Fruit fly (Drosophila melanogaster) whole organism, embryonic: ENCODE results near the gene Sf3b6.

Experiments used
- Atf3 ChIP-seq: fragments of 200-800 bp; sonication (Bioruptor generic); optimal IDR thresholded peaks from 3 replicates; lab custom pipeline; 2016; ENCODE audit warnings: missing biosample characterization, missing genetic modification characterization
- BtbVII ChIP-seq: fragments of 200-800 bp; sonication (Bioruptor generic); optimal IDR thresholded peaks from 3 replicates; lab custom pipeline; 2017; ENCODE audit warnings: missing biosample characterization, mild to moderate bottlenecking, missing genetic modification characterization
- CG10147 ChIP-seq: fragments of 200-800 bp; sonication (Bioruptor generic); optimal IDR thresholded peaks from 2 replicates; lab custom pipeline; 2019; ENCODE audit warnings: missing biosample characterization, mild to moderate bottlenecking, missing genetic modification characterization, moderate library complexity
- CG10431 ChIP-seq: fragments of 200-800 bp; sonication (Bioruptor generic); optimal IDR thresholded peaks from 3 replicates; lab custom pipeline; 2018; ENCODE audit warnings: missing biosample characterization, mild to moderate bottlenecking, missing genetic modification characterization
- CG10543 ChIP-seq: fragments of 200-800 bp; sonication (Bioruptor generic); optimal IDR thresholded peaks from 3 replicates; lab custom pipeline; 2017; ENCODE audit warnings: missing biosample characterization, mild to moderate bottlenecking, missing genetic modification characterization, moderate library complexity
- CG12942 ChIP-seq: fragments of 200-800 bp; sonication (Bioruptor generic); optimal IDR thresholded peaks from 3 replicates; lab custom pipeline; 2016; ENCODE audit warnings: missing biosample characterization, missing genetic modification characterization
- CG15696 ChIP-seq: fragments of 200-800 bp; sonication (Bioruptor generic); optimal IDR thresholded peaks from 2 replicates; lab custom pipeline; 2019; ENCODE audit warnings: missing biosample characterization, mild to moderate bottlenecking, missing genetic modification characterization, moderate library complexity
- CG1603 ChIP-seq: fragments of 200-800 bp; sonication (Bioruptor generic); optimal IDR thresholded peaks from 2 replicates; lab custom pipeline; 2019; ENCODE audit warnings: missing biosample characterization, mild to moderate bottlenecking, missing genetic modification characterization, moderate library complexity
- CG17829 ChIP-seq: fragments of 200-800 bp; optimal IDR thresholded peaks from 2 replicates; lab custom pipeline; 2019; ENCODE audit warnings: missing biosample characterization, mild to moderate bottlenecking, missing genetic modification characterization, moderate library complexity
- CG1792 ChIP-seq: fragments of 200-800 bp; sonication (Bioruptor generic); optimal IDR thresholded peaks from 2 replicates; lab custom pipeline; 2016; ENCODE audit warnings: missing biosample characterization, missing genetic modification characterization
- CG18599 ChIP-seq: fragments of 200-800 bp; sonication (Bioruptor generic); optimal IDR thresholded peaks from 3 replicates; lab custom pipeline; 2017; ENCODE audit warnings: missing biosample characterization, missing genetic modification characterization, mild to moderate bottlenecking, moderate library complexity, missing genetic modification reagents
- CG2712 ChIP-seq: fragments of 200-800 bp; optimal IDR thresholded peaks from 3 replicates; lab custom pipeline; 2019; ENCODE audit warnings: missing biosample characterization, mild to moderate bottlenecking, missing genetic modification characterization, moderate library complexity
- CG2875 ChIP-seq: fragments of 200-800 bp; sonication (Bioruptor generic); optimal IDR thresholded peaks from 2 replicates; lab custom pipeline; 2017; ENCODE audit warnings: missing biosample characterization, mild to moderate bottlenecking, missing genetic modification characterization, missing genetic modification reagents
- CG30020 ChIP-seq: fragments of 200-800 bp; optimal IDR thresholded peaks from 2 replicates; lab custom pipeline; 2019; ENCODE audit warnings: missing biosample characterization, mild to moderate bottlenecking, missing genetic modification characterization, moderate library complexity
- CG43689 ChIP-seq: fragments of 200-800 bp; sonication (Bioruptor generic); IDR thresholded peaks from 2 replicates; pipeline ENCODE4 v1.3.6; 2022; ENCODE audit warnings: missing biosample characterization, missing genetic modification characterization
- CG8281 ChIP-seq: fragments of 200-800 bp; sonication (Bioruptor generic); optimal IDR thresholded peaks from 2 replicates; lab custom pipeline; 2018; ENCODE audit warnings: missing biosample characterization, mild to moderate bottlenecking, missing genetic modification characterization, moderate library complexity
- CG8359 ChIP-seq: fragments of 200-800 bp; sonication (Bioruptor generic); optimal IDR thresholded peaks from 2 replicates; lab custom pipeline; 2017; ENCODE audit warnings: missing biosample characterization, mild to moderate bottlenecking, missing genetic modification characterization, borderline replicate concordance
- CG9932 ChIP-seq: fragments of 200-800 bp; sonication (Bioruptor generic); IDR thresholded peaks from 2 replicates; pipeline ENCODE4 v1.3.6; 2022; ENCODE audit warnings: missing biosample characterization, missing genetic modification characterization
- Chrac-16 ChIP-seq: fragments of 200-800 bp; sonication (Bioruptor generic); optimal IDR thresholded peaks from 3 replicates; lab custom pipeline; 2016; ENCODE audit warnings: missing biosample characterization, missing genetic modification characterization
- Doc2 ChIP-seq: fragments of 200-800 bp; sonication (Bioruptor generic); IDR thresholded peaks from 2 replicates; pipeline ENCODE4 v1.3.6; 2022; ENCODE audit warnings: missing biosample characterization, missing genetic modification characterization
- Gsc ChIP-seq: fragments of 200-800 bp; sonication (Bioruptor generic); IDR thresholded peaks from 2 replicates; pipeline ENCODE4 v1.3.6; 2022; ENCODE audit warnings: missing biosample characterization, missing genetic modification characterization
- Hey ChIP-seq: fragments of 200-800 bp; sonication (Bioruptor generic); optimal IDR thresholded peaks from 3 replicates; lab custom pipeline; 2018; ENCODE audit warnings: missing biosample characterization, mild to moderate bottlenecking, missing genetic modification characterization
- Hr39 ChIP-seq: fragments of >200 bp; optimal IDR thresholded peaks from 2 replicates; lab custom pipeline; 2017
- MESR4 ChIP-seq: fragments of 200-800 bp; sonication (Bioruptor generic); optimal IDR thresholded peaks from 2 replicates; lab custom pipeline; 2018; ENCODE audit warnings: missing biosample characterization, mild to moderate bottlenecking, missing genetic modification characterization, moderate library complexity
- Meics ChIP-seq: fragments of 200-800 bp; sonication (Bioruptor generic); optimal IDR thresholded peaks from 2 replicates; lab custom pipeline; 2017; ENCODE audit warnings: missing biosample characterization, mild to moderate bottlenecking, missing genetic modification characterization
- NK7.1 ChIP-seq: fragments of 200-800 bp; sonication (Bioruptor generic); optimal IDR thresholded peaks from 3 replicates; lab custom pipeline; 2016; ENCODE audit warnings: missing biosample characterization, missing genetic modification characterization
- Nf-YC ChIP-seq: fragments of 200-800 bp; optimal IDR thresholded peaks from 3 replicates; lab custom pipeline; 2019; ENCODE audit warnings: missing biosample characterization, mild to moderate bottlenecking, missing genetic modification characterization, moderate library complexity
- NfI ChIP-seq: fragments of 200-800 bp; sonication (Bioruptor generic); optimal IDR thresholded peaks from 3 replicates; lab custom pipeline; 2018; ENCODE audit warnings: missing biosample characterization, mild to moderate bottlenecking, missing genetic modification characterization, moderate library complexity
- Scr ChIP-seq: fragments of 200-800 bp; sonication (Bioruptor generic); IDR thresholded peaks from 2 replicates; pipeline ENCODE4 v1.3.6; 2022; ENCODE audit warnings: missing biosample characterization, missing genetic modification characterization; ENCODE audit not compliant: partially characterized antibody
- Taf1 ChIP-seq: fragments of 200-800 bp; sonication (Bioruptor generic); IDR thresholded peaks from 2 replicates; pipeline ENCODE4 v1.3.6; 2022; ENCODE audit warnings: missing biosample characterization, missing genetic modification characterization
- Xbp1 ChIP-seq: fragments of 200-800 bp; sonication (Bioruptor generic); optimal IDR thresholded peaks from 3 replicates; lab custom pipeline; 2016; ENCODE audit warnings: missing biosample characterization, mild to moderate bottlenecking, missing genetic modification characterization
- ab ChIP-seq: fragments of 200-800 bp; sonication (Bioruptor generic); optimal IDR thresholded peaks from 2 replicates; lab custom pipeline; 2016; ENCODE audit warnings: missing biosample characterization, missing genetic modification characterization
- cad ChIP-seq: fragments of >200 bp; optimal IDR thresholded peaks from 2 replicates; lab custom pipeline; 2017; ENCODE audit warnings: missing biosample characterization, missing genetic modification characterization
- dpn ChIP-seq, 2 experiments: fragments of 200-800 bp; sonication (Bioruptor generic); optimal IDR thresholded peaks; 3 replicates each; lab custom pipeline; 2016; ENCODE audit warnings: missing biosample characterization in 2 of 2, missing genetic modification characterization in 2 of 2
- en ChIP-seq: fragments of 200-800 bp; sonication (Bioruptor generic); optimal IDR thresholded peaks from 2 replicates; lab custom pipeline; 2016; ENCODE audit warnings: missing biosample characterization, missing genetic modification characterization
- esg ChIP-seq: fragments of 200-800 bp; sonication (Bioruptor generic); conservative IDR thresholded peaks from 2 replicates; pipeline ENCODE4 v1.3.6; 2022; ENCODE audit warnings: missing biosample characterization, missing genetic modification characterization
- exex ChIP-seq: fragments of 200-800 bp; sonication (Bioruptor generic); optimal IDR thresholded peaks from 4 replicates; lab custom pipeline; 2018; ENCODE audit warnings: missing biosample characterization, mild to moderate bottlenecking, missing genetic modification characterization, moderate library complexity
- eyg ChIP-seq: fragments of 200-800 bp; sonication (Bioruptor generic); optimal IDR thresholded peaks from 3 replicates; lab custom pipeline; 2016; ENCODE audit warnings: missing biosample characterization, missing genetic modification characterization
- grn ChIP-seq: fragments of 200-800 bp; sonication (Bioruptor generic); optimal IDR thresholded peaks from 3 replicates; lab custom pipeline; 2017; ENCODE audit warnings: missing biosample characterization, missing genetic modification characterization
- kah ChIP-seq: fragments of 200-800 bp; sonication (Bioruptor generic); optimal IDR thresholded peaks from 2 replicates; lab custom pipeline; 2018; ENCODE audit warnings: missing biosample characterization, mild to moderate bottlenecking, missing genetic modification characterization
- lola ChIP-seq, 3 experiments: fragments of >200 bp in 2 of 3; fragments of 200-800 bp in 1 of 3; sonication (Bioruptor generic) in 1 of 3; optimal IDR thresholded peaks; 2 replicates each; lab custom pipeline; 2017 to 2019; ENCODE audit warnings: missing biosample characterization in 3 of 3, missing genetic modification characterization in 3 of 3, mild to moderate bottlenecking in 1 of 3, moderate library complexity in 1 of 3
- nau ChIP-seq: fragments of 200-800 bp; sonication (Bioruptor generic); optimal IDR thresholded peaks from 3 replicates; lab custom pipeline; 2017; ENCODE audit warnings: missing biosample characterization, mild to moderate bottlenecking, missing genetic modification characterization, missing genetic modification reagents
- nom ChIP-seq: fragments of 200-800 bp; sonication (Bioruptor generic); optimal IDR thresholded peaks from 2 replicates; lab custom pipeline; 2017; ENCODE audit warnings: missing biosample characterization, missing genetic modification characterization, mild to moderate bottlenecking, moderate library complexity, missing genetic modification reagents
- phol ChIP-seq: fragments of 200-800 bp; sonication (Bioruptor generic); optimal IDR thresholded peaks from 3 replicates; lab custom pipeline; 2018; ENCODE audit warnings: missing biosample characterization, mild to moderate bottlenecking, missing genetic modification characterization, moderate library complexity
- pum ChIP-seq: fragments of 200-800 bp; sonication (Bioruptor generic); optimal IDR thresholded peaks from 2 replicates; lab custom pipeline; 2016; ENCODE audit warnings: missing biosample characterization, missing genetic modification characterization
- scrt ChIP-seq: fragments of 200-800 bp; sonication (Bioruptor generic); optimal IDR thresholded peaks from 2 replicates; lab custom pipeline; 2018; ENCODE audit warnings: missing biosample characterization, mild to moderate bottlenecking, missing genetic modification characterization, moderate library complexity
- sr ChIP-seq: fragments of 200-800 bp; sonication (Bioruptor generic); IDR thresholded peaks from 3 replicates; pipeline ENCODE4 v1.3.6; 2022; ENCODE audit warnings: missing biosample characterization, missing genetic modification characterization
- tap ChIP-seq: fragments of 200-800 bp; optimal IDR thresholded peaks from 3 replicates; lab custom pipeline; 2019; ENCODE audit warnings: missing biosample characterization, mild to moderate bottlenecking, missing genetic modification characterization, moderate library complexity
- tgo ChIP-seq: fragments of 200-800 bp; sonication (Bioruptor generic); IDR thresholded peaks from 3 replicates; pipeline ENCODE4 v1.3.6; 2022; ENCODE audit warnings: missing biosample characterization, missing genetic modification characterization
- tx ChIP-seq: fragments of 200-800 bp; sonication (Bioruptor generic); optimal IDR thresholded peaks from 2 replicates; lab custom pipeline; 2016; ENCODE audit warnings: missing biosample characterization, missing genetic modification characterization
- usp ChIP-seq: fragments of >200 bp; optimal IDR thresholded peaks from 2 replicates; lab custom pipeline; 2017; ENCODE audit warnings: missing biosample characterization, missing genetic modification characterization

Gene Sf3b6

dm6 chr3L:6181776-6182175 lies 11.2 kb downstream of the Sf3b6 start, which contains the start of gene CG10274 (continued):
- TF ChIP-seq MESR4 (GFP tag; lab: Kevin White, UChicago) (no peak), NfI (GFP tag; lab: Kevin White, UChicago) (peak; percentile 81), Chrac-16 (GFP tag; lab: Kevin White, UChicago) (peak; percentile 85), CG2875 (GFP tag; lab: Kevin White, UChicago) (no peak), nom (GFP tag; lab: Kevin White, UChicago) (no peak), Taf1 (no peak), NK7.1 (no peak), Hr39 (lab: Kevin White, UChicago) (no peak), sr (GFP tag; lab: Robert Waterston, UW) (no peak), CG8359 (no peak), Meics (GFP tag; lab: Kevin White, UChicago) (no peak), pum (peak; percentile 63), CG17829 (tag; lab: Kevin White, UChicago) (peak; percentile 78), CG30020 (tag; lab: Kevin White, UChicago) (peak; percentile 79), ab (GFP tag; lab: Kevin White, UChicago) (peak; percentile 48), exex (tag; lab: Kevin White, UChicago) (no peak), CG10431 (GFP tag; lab: Kevin White, UChicago) (no peak), CG9932 (peak; percentile 88), eyg (GFP tag; lab: Kevin White, UChicago) (no peak), scrt (GFP tag; lab: Kevin White, UChicago) (no peak), CG18599 (GFP tag; lab: Kevin White, UChicago) (no peak), Gsc (GFP tag; lab: Robert Waterston, UW) (no peak), Hey (tag; lab: Kevin White, UChicago) (no peak), CG15696 (tag; lab: Kevin White, UChicago) (peak; percentile 82), en (GFP tag; lab: Kevin White, UChicago) (no peak), CG8281 (no peak), CG10147 (GFP tag; lab: Kevin White, UChicago) (no peak), esg (GFP tag; lab: Robert Waterston, UW) (peak; percentile 54; the same call in 1 of the 2 replicates), CG1792 (GFP tag; lab: Kevin White, UChicago) (peak; percentile 43), nau (no peak), tgo (GFP tag; lab: Robert Waterston, UW) (peak; percentile 77), CG43689 (GFP tag; lab: Robert Waterston, UW) (no peak), Atf3 (peak; percentile 59), CG12942 (GFP tag; lab: Kevin White, UChicago) (peak; percentile 72), CG1603 (no peak), CG2712 (peak; percentile 83), tap (tag; lab: Kevin White, UChicago) (no peak), cad (GFP tag; lab: Kevin White, UChicago) (no peak), Doc2 (GFP tag; lab: Robert Waterston, UW) (no peak), Scr (GFP tag; lab: Robert Waterston, UW) (no peak), Xbp1 (GFP tag; lab: Kevin White, UChicago) (peak; percentile 87), usp (no peak), BtbVII (no peak), dpn (GFP tag; optimal IDR thresholded peaks at IDR 0.05; lab: Kevin White, UChicago) (peak; percentile 72 to 81), grn (GFP tag; lab: Kevin White, UChicago) (no peak), CG10543 (GFP tag; lab: Kevin White, UChicago) (peak; percentile 72), phol (tag; lab: Kevin White, UChicago) (peak; percentile 86), tx (peak; percentile 45), kah (GFP tag; lab: Kevin White, UChicago) (no peak), lola (GFP tag; optimal IDR thresholded peaks at IDR 0.05; lab: Kevin White, UChicago) (peak in 1 of 3 experiments; percentile 81), Nf-YC (tag; lab: Kevin White, UChicago) (no peak)
